Fruit fly (Drosophila melanogaster) whole organism, embryonic: ENCODE results near the gene CG40298.

Experiments used
- CG10147 ChIP-seq: fragments of 200-800 bp; sonication (Bioruptor generic); optimal IDR thresholded peaks from 2 replicates; lab custom pipeline; 2019; ENCODE audit warnings: missing biosample characterization, mild to moderate bottlenecking, missing genetic modification characterization, moderate library complexity
- CG1024 ChIP-seq: fragments of 200-800 bp; sonication (Bioruptor generic); IDR thresholded peaks from 2 replicates; pipeline ENCODE4 v1.3.6; 2022; ENCODE audit warnings: missing biosample characterization, missing genetic modification characterization
- CG10431 ChIP-seq: fragments of 200-800 bp; sonication (Bioruptor generic); optimal IDR thresholded peaks from 3 replicates; lab custom pipeline; 2018; ENCODE audit warnings: missing biosample characterization, mild to moderate bottlenecking, missing genetic modification characterization
- CG1233 ChIP-seq: fragments of 200-800 bp; sonication (Bioruptor generic); optimal IDR thresholded peaks from 4 replicates; lab custom pipeline; 2018; ENCODE audit warnings: missing biosample characterization, mild to moderate bottlenecking, missing genetic modification characterization
- CG12659 ChIP-seq: fragments of 200-800 bp; sonication (Bioruptor generic); optimal IDR thresholded peaks from 3 replicates; lab custom pipeline; 2017; ENCODE audit warnings: mild to moderate bottlenecking, missing biosample characterization, missing genetic modification reagents, missing genetic modification characterization
- CG13296 ChIP-seq: fragments of 200-800 bp; sonication (Bioruptor generic); optimal IDR thresholded peaks from 3 replicates; lab custom pipeline; 2018; ENCODE audit warnings: missing biosample characterization, mild to moderate bottlenecking, missing genetic modification characterization
- CG15696 ChIP-seq: fragments of 200-800 bp; sonication (Bioruptor generic); optimal IDR thresholded peaks from 2 replicates; lab custom pipeline; 2019; ENCODE audit warnings: missing biosample characterization, mild to moderate bottlenecking, missing genetic modification characterization, moderate library complexity
- CG1603 ChIP-seq: fragments of 200-800 bp; sonication (Bioruptor generic); optimal IDR thresholded peaks from 2 replicates; lab custom pipeline; 2019; ENCODE audit warnings: missing biosample characterization, mild to moderate bottlenecking, missing genetic modification characterization, moderate library complexity
- CG16815 ChIP-seq: fragments of 200-800 bp; sonication (Bioruptor generic); optimal IDR thresholded peaks from 3 replicates; lab custom pipeline; 2017; ENCODE audit warnings: missing biosample characterization, mild to moderate bottlenecking, missing genetic modification characterization
- CG17186 ChIP-seq: fragments of 200-800 bp; sonication (Bioruptor generic); optimal IDR thresholded peaks from 3 replicates; lab custom pipeline; 2017; ENCODE audit warnings: missing biosample characterization, missing genetic modification reagents, missing genetic modification characterization
- CG1832 ChIP-seq: fragments of 200-800 bp; sonication (Bioruptor generic); optimal IDR thresholded peaks from 2 replicates; lab custom pipeline; 2017; ENCODE audit warnings: missing biosample characterization, mild to moderate bottlenecking, missing genetic modification characterization, inconsistent platforms
- CG18476 ChIP-seq: fragments of 200-800 bp; sonication (Bioruptor generic); optimal IDR thresholded peaks from 2 replicates; lab custom pipeline; 2016; ENCODE audit warnings: missing biosample characterization, mild to moderate bottlenecking, missing genetic modification characterization
- CG2889 ChIP-seq: fragments of 200-800 bp; sonication (Bioruptor generic); IDR thresholded peaks from 3 replicates; pipeline ENCODE4 v1.3.6; 2022; ENCODE audit warnings: missing biosample characterization, missing genetic modification characterization
- CG30020 ChIP-seq: fragments of 200-800 bp; optimal IDR thresholded peaks from 2 replicates; lab custom pipeline; 2019; ENCODE audit warnings: missing biosample characterization, mild to moderate bottlenecking, missing genetic modification characterization, moderate library complexity
- CG30403 ChIP-seq: fragments of 200-800 bp; sonication (Bioruptor generic); optimal IDR thresholded peaks from 3 replicates; lab custom pipeline; 2016; ENCODE audit warnings: missing biosample characterization, missing genetic modification characterization
- CG31224 ChIP-seq: fragments of 200-800 bp; sonication (Bioruptor generic); IDR thresholded peaks from 2 replicates; pipeline ENCODE4 v1.3.6; 2022; ENCODE audit warnings: missing biosample characterization, missing genetic modification characterization
- CG3995 ChIP-seq: fragments of 200-800 bp; sonication (Bioruptor generic); optimal IDR thresholded peaks from 3 replicates; lab custom pipeline; 2016; ENCODE audit warnings: missing biosample characterization, missing genetic modification characterization
- CG7745 ChIP-seq: fragments of 200-800 bp; sonication (Bioruptor generic); optimal IDR thresholded peaks from 2 replicates; lab custom pipeline; 2018; ENCODE audit warnings: missing biosample characterization, mild to moderate bottlenecking, missing genetic modification characterization, moderate library complexity
- CG7786 ChIP-seq: fragments of 200-800 bp; sonication (Bioruptor generic); optimal IDR thresholded peaks from 2 replicates; lab custom pipeline; 2016; ENCODE audit warnings: missing biosample characterization, missing genetic modification characterization
- CG8290 ChIP-seq, 3 experiments: fragments of 200-800 bp; sonication (Bioruptor generic); optimal IDR thresholded peaks; 2 replicates each; lab custom pipeline; 2016 to 2019; ENCODE audit warnings: missing biosample characterization in 3 of 3, missing genetic modification characterization in 3 of 3, mild to moderate bottlenecking in 2 of 3, moderate library complexity in 1 of 3
- CG9727 ChIP-seq: fragments of 200-800 bp; sonication (Bioruptor generic); optimal IDR thresholded peaks from 3 replicates; lab custom pipeline; 2017; ENCODE audit warnings: missing biosample characterization, mild to moderate bottlenecking, missing genetic modification characterization
- CG9797 ChIP-seq: fragments of 200-800 bp; sonication (Bioruptor generic); optimal IDR thresholded peaks from 3 replicates; lab custom pipeline; 2018; ENCODE audit warnings: missing biosample characterization, mild to moderate bottlenecking, missing genetic modification characterization
- CTCF ChIP-seq: fragments of 200-800 bp; sonication (Bioruptor generic); optimal IDR thresholded peaks from 2 replicates; lab custom pipeline; 2017; ENCODE audit warnings: missing biosample characterization, mild to moderate bottlenecking, missing genetic modification characterization, moderate library complexity
- Ets65A ChIP-seq: fragments of 200-800 bp; sonication (Bioruptor generic); peaks from one replicate; lab custom pipeline; 2016; ENCODE audit warnings: missing biosample characterization, missing genetic modification characterization
- Ets97D ChIP-seq: fragments of 200-800 bp; sonication (Bioruptor generic); optimal IDR thresholded peaks from 3 replicates; lab custom pipeline; 2016; ENCODE audit warnings: missing biosample characterization, missing genetic modification characterization
- Gsc ChIP-seq: fragments of 200-800 bp; sonication (Bioruptor generic); IDR thresholded peaks from 2 replicates; pipeline ENCODE4 v1.3.6; 2022; ENCODE audit warnings: missing biosample characterization, missing genetic modification characterization
- HLH3B ChIP-seq: fragments of 200-800 bp; sonication (Bioruptor generic); IDR thresholded peaks from 2 replicates; pipeline ENCODE4 v1.3.6; 2022; ENCODE audit warnings: missing biosample characterization, missing genetic modification characterization
- Hr51 ChIP-seq, 2 experiments: fragments of 200-800 bp; sonication (Bioruptor generic); optimal IDR thresholded peaks; 2 replicates in 1 of 2; 3 replicates in 1 of 2; lab custom pipeline; 2016 to 2018; ENCODE audit warnings: missing biosample characterization in 2 of 2, missing genetic modification characterization in 2 of 2, mild to moderate bottlenecking in 1 of 2, moderate library complexity in 1 of 2
- NC2α ChIP-seq: fragments of 200-800 bp; sonication (Bioruptor generic); optimal IDR thresholded peaks from 2 replicates; lab custom pipeline; 2016; ENCODE audit warnings: missing biosample characterization, missing genetic modification characterization
- Ravus ChIP-seq: fragments of 200-800 bp; sonication (Bioruptor generic); IDR thresholded peaks from 2 replicates; pipeline ENCODE4 v1.3.6; 2022; ENCODE audit warnings: missing biosample characterization, missing genetic modification characterization
- Ssrp ChIP-seq: fragments of 200-800 bp; sonication (Bioruptor generic); optimal IDR thresholded peaks from 2 replicates; lab custom pipeline; 2018; ENCODE audit warnings: missing biosample characterization, mild to moderate bottlenecking, missing genetic modification characterization, moderate library complexity
- TFAM ChIP-seq: fragments of 200-800 bp; sonication (Bioruptor generic); optimal IDR thresholded peaks from 2 replicates; lab custom pipeline; 2017; ENCODE audit warnings: missing biosample characterization, missing genetic modification characterization, inconsistent platforms
- bbx ChIP-seq: fragments of 200-800 bp; sonication (Bioruptor generic); IDR thresholded peaks from 2 replicates; pipeline ENCODE4 v1.3.6; 2022; ENCODE audit warnings: missing biosample characterization, missing genetic modification characterization; ENCODE audit not compliant: partially characterized antibody
- br ChIP-seq: fragments of >200 bp; optimal IDR thresholded peaks from 2 replicates; lab custom pipeline; 2017
- chn ChIP-seq: fragments of 200-800 bp; sonication (Bioruptor generic); optimal IDR thresholded peaks from 2 replicates; lab custom pipeline; 2016; ENCODE audit warnings: missing biosample characterization, missing genetic modification characterization
- crc ChIP-seq: fragments of 200-800 bp; sonication (Bioruptor generic); optimal IDR thresholded peaks from 2 replicates; lab custom pipeline; 2016; ENCODE audit warnings: missing biosample characterization, missing genetic modification characterization
- disco-r ChIP-seq: fragments of 200-800 bp; sonication (Bioruptor generic); optimal IDR thresholded peaks from 2 replicates; lab custom pipeline; 2016; ENCODE audit warnings: missing biosample characterization, missing genetic modification characterization
- emc ChIP-seq: fragments of 200-800 bp; sonication (Bioruptor generic); optimal IDR thresholded peaks from 2 replicates; lab custom pipeline; 2016; ENCODE audit warnings: missing biosample characterization, missing genetic modification characterization
- ems ChIP-seq: fragments of 200-800 bp; sonication (Bioruptor generic); optimal IDR thresholded peaks from 3 replicates; lab custom pipeline; 2016; ENCODE audit warnings: missing biosample characterization, missing genetic modification characterization
- gce ChIP-seq: fragments of 200-800 bp; sonication (Bioruptor generic); IDR thresholded peaks from 3 replicates; pipeline ENCODE4 v1.3.6; 2022; ENCODE audit warnings: missing biosample characterization, missing genetic modification characterization
- gem ChIP-seq: fragments of 200-800 bp; sonication (Bioruptor generic); optimal IDR thresholded peaks from 2 replicates; lab custom pipeline; 2019; ENCODE audit warnings: missing biosample characterization, mild to moderate bottlenecking, missing genetic modification characterization, moderate library complexity
- grau ChIP-seq: fragments of 200-800 bp; optimal IDR thresholded peaks from 3 replicates; lab custom pipeline; 2019; ENCODE audit warnings: missing biosample characterization, mild to moderate bottlenecking, missing genetic modification characterization, moderate library complexity
- h ChIP-seq: fragments of >200 bp; optimal IDR thresholded peaks from 2 replicates; lab custom pipeline; 2017
- hb ChIP-seq: fragments of 200-800 bp; sonication (Bioruptor generic); IDR thresholded peaks from 3 replicates; pipeline ENCODE4 v1.3.6; 2022; ENCODE audit warnings: missing biosample characterization, missing genetic modification characterization; ENCODE audit not compliant: partially characterized antibody
- kah ChIP-seq: fragments of 200-800 bp; sonication (Bioruptor generic); optimal IDR thresholded peaks from 2 replicates; lab custom pipeline; 2018; ENCODE audit warnings: missing biosample characterization, mild to moderate bottlenecking, missing genetic modification characterization
- lilli ChIP-seq: fragments of 200-800 bp; sonication (Bioruptor generic); optimal IDR thresholded peaks from 3 replicates; lab custom pipeline; 2016; ENCODE audit warnings: missing biosample characterization, missing genetic modification characterization
- pfk ChIP-seq: fragments of 200-800 bp; sonication (Bioruptor generic); optimal IDR thresholded peaks from 2 replicates; lab custom pipeline; 2018; ENCODE audit warnings: missing biosample characterization, mild to moderate bottlenecking, missing genetic modification characterization, moderate library complexity
- psq ChIP-seq: fragments of 200-800 bp; sonication (Bioruptor generic); optimal IDR thresholded peaks from 2 replicates; lab custom pipeline; 2017; ENCODE audit warnings: missing biosample characterization, missing genetic modification characterization
- pzg ChIP-seq: fragments of 200-800 bp; sonication (Bioruptor generic); optimal IDR thresholded peaks from 3 replicates; lab custom pipeline; 2018; ENCODE audit warnings: missing biosample characterization, mild to moderate bottlenecking, missing genetic modification characterization, moderate library complexity
- salm ChIP-seq: fragments of 200-800 bp; sonication (Bioruptor generic); optimal IDR thresholded peaks from 2 replicates; lab custom pipeline; 2018; ENCODE audit warnings: missing biosample characterization, mild to moderate bottlenecking, missing genetic modification characterization
- ssp ChIP-seq: fragments of 200-800 bp; sonication (Bioruptor generic); IDR thresholded peaks from 2 replicates; pipeline ENCODE4 v1.3.6; 2022; ENCODE audit warnings: missing biosample characterization, missing genetic modification characterization
- tap ChIP-seq: fragments of 200-800 bp; optimal IDR thresholded peaks from 3 replicates; lab custom pipeline; 2019; ENCODE audit warnings: missing biosample characterization, mild to moderate bottlenecking, missing genetic modification characterization, moderate library complexity
- tna ChIP-seq: fragments of 200-800 bp; sonication (Bioruptor generic); IDR thresholded peaks from 2 replicates; pipeline ENCODE4 v1.3.6; 2022; ENCODE audit warnings: missing biosample characterization, missing genetic modification characterization; ENCODE audit not compliant: partially characterized antibody

The CG40298 gene

DNA sequence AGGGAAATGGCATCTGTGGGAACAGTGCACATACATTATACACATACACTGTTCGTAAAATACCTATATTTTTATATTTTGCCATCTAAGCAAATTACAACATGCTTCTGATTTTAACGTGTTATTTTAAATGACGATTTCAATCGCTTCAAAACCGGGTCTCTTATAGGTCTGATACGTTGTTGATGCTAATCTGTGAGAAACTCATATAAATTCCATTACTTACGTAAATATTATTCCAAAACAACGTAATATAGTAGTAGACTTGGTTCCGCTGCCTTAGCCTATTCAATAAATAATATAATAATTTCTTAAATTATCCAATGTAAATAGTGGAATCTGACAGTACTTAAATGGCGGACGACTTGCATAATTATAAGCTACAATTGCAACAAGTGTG lies 11.9 kb upstream of the CG40298 start, which contains the start of gene Spf30 (continued):
- TF ChIP-seq CG18476 (no peak), crc (GFP tag; lab: Kevin White, UChicago) (no peak), CG1233 (GFP tag; lab: Kevin White, UChicago) (no peak), CG8290 (GFP tag; optimal IDR thresholded peaks at IDR 0.05; lab: Kevin White, UChicago) (peak; percentile 60), CG8290 (tag; optimal IDR thresholded peaks at IDR 0.05; lab: Kevin White, UChicago) (peak; percentile 1 to 2), CG2889 (GFP tag; lab: Robert Waterston, UW) (no peak), CTCF (GFP tag; lab: Kevin White, UChicago) (no peak), disco-r (GFP tag; lab: Kevin White, UChicago) (no peak), Ssrp (tag; lab: Kevin White, UChicago) (no peak), CG9727 (GFP tag; lab: Kevin White, UChicago) (no peak), h (lab: Kevin White, UChicago) (no peak), CG9797 (GFP tag; lab: Kevin White, UChicago) (no peak), CG12659 (GFP tag; lab: Kevin White, UChicago) (peak; percentile 47), CG15696 (tag; lab: Kevin White, UChicago) (no peak), CG10431 (GFP tag; lab: Kevin White, UChicago) (no peak), CG1024 (peak; percentile 99), CG1832 (GFP tag; lab: Kevin White, UChicago) (no peak), TFAM (GFP tag; lab: Kevin White, UChicago) (no peak), CG17186 (GFP tag; lab: Kevin White, UChicago) (no peak), ems (no peak), CG31224 (GFP tag; lab: Robert Waterston, UW) (no peak), grau (tag; lab: Kevin White, UChicago) (no peak), chn (GFP tag; lab: Kevin White, UChicago) (no peak), CG30020 (tag; lab: Kevin White, UChicago) (peak; percentile 100), psq (GFP tag; lab: Kevin White, UChicago) (no peak), NC2α (GFP tag; lab: Kevin White, UChicago) (no peak), gce (no peak), CG1603 (tag; lab: Kevin White, UChicago) (peak; percentile 100), Ets97D (GFP tag; lab: Kevin White, UChicago) (peak; percentile 34), hb (GFP tag; lab: Robert Waterston, UW) (no peak), Hr51 (GFP tag; optimal IDR thresholded peaks at IDR 0.05; lab: Kevin White, UChicago) (no peak), Gsc (no peak), CG3995 (peak; percentile 11), bbx (GFP tag; lab: Robert Waterston, UW) (no peak), lilli (no peak), tna (GFP tag; lab: Robert Waterston, UW) (no peak), CG7786 (no peak), pfk (GFP tag; lab: Kevin White, UChicago) (peak; percentile 86), CG30403 (no peak), CG7745 (tag; lab: Kevin White, UChicago) (no peak), kah (GFP tag; lab: Kevin White, UChicago) (no peak), tap (tag; lab: Kevin White, UChicago) (no peak), HLH3B (GFP tag; lab: Robert Waterston, UW) (no peak), br (lab: Kevin White, UChicago) (no peak), pzg (GFP tag; lab: Kevin White, UChicago) (peak; percentile 41), CG13296 (GFP tag; lab: Kevin White, UChicago) (no peak), gem (tag; lab: Kevin White, UChicago) (peak; percentile 21), CG10147 (GFP tag; lab: Kevin White, UChicago) (no peak), emc (GFP tag; lab: Kevin White, UChicago) (no peak), salm (tag; lab: Kevin White, UChicago) (no peak), ssp (GFP tag; lab: Robert Waterston, UW) (peak; percentile 99), Ets65A (GFP tag; lab: Kevin White, UChicago) (no peak), CG16815 (GFP tag; lab: Kevin White, UChicago) (no peak), Ravus (GFP tag; lab: Robert Waterston, UW) (no peak)
